Worm (Caenorhabditis elegans) whole organism, L3 larva: ENCODE measurements around the gene nhr-205.

ENCODE experiments used
- R02D3.7 ChIP-seq: fragments of 150-350 bp; optimal IDR thresholded peaks from 2 replicates; lab custom pipeline; 2014; ENCODE audit warnings: missing biosample characterization, missing genetic modification characterization
- ZK546.5 ChIP-seq: sonication (generic microtip); optimal IDR thresholded peaks from 2 replicates; lab custom pipeline; 2017; ENCODE audit warnings: missing biosample characterization, missing genetic modification characterization
- aly-2 ChIP-seq: fragments of 150-350 bp; optimal IDR thresholded peaks from 2 replicates; lab custom pipeline; 2014; ENCODE audit warnings: missing biosample characterization, missing genetic modification characterization
- ceh-16 ChIP-seq: sonication (generic microtip); optimal IDR thresholded peaks from 2 replicates; lab custom pipeline; 2017; ENCODE audit warnings: missing biosample characterization, missing genetic modification characterization
- ceh-9 ChIP-seq: sonication (generic microtip); optimal IDR thresholded peaks from 2 replicates; lab custom pipeline; 2018; ENCODE audit warnings: missing biosample characterization, missing genetic modification characterization
- daf-12 ChIP-seq: fragments of 150-350 bp; optimal IDR thresholded peaks from 2 replicates; lab custom pipeline; 2014; ENCODE audit warnings: missing biosample characterization, missing genetic modification reagents, missing genetic modification characterization
- egl-5 ChIP-seq: fragments of 150-350 bp; optimal IDR thresholded peaks from 2 replicates; lab custom pipeline; 2017; ENCODE audit warnings: missing biosample characterization, missing genetic modification reagents, missing genetic modification characterization, inconsistent platforms
- elt-2 ChIP-seq: sonication (generic microtip); optimal IDR thresholded peaks from 2 replicates; lab custom pipeline; 2016; ENCODE audit warnings: missing genetic modification reagents, mild to moderate bottlenecking, missing genetic modification characterization, missing compliant biosample characterization
- elt-3 ChIP-seq, 3 experiments: fragments of 150-350 bp in 1 of 3; sonication (generic microtip) in 2 of 3; optimal IDR thresholded peaks; 2 replicates in 2 of 3; 4 replicates in 1 of 3; lab custom pipeline; 2014 to 2017; ENCODE audit warnings: missing biosample characterization in 3 of 3, missing genetic modification characterization in 3 of 3
- eor-1 ChIP-seq, 2 experiments: fragments of 150-350 bp; optimal IDR thresholded peaks; 2 replicates each; lab custom pipeline; 2014 to 2018; ENCODE audit warnings: missing biosample characterization in 2 of 2, missing genetic modification characterization in 2 of 2
- fkh-2 ChIP-seq: fragments of 150-350 bp; optimal IDR thresholded peaks from 2 replicates; lab custom pipeline; 2014; ENCODE audit warnings: missing biosample characterization, missing genetic modification reagents, missing genetic modification characterization
- fos-1 ChIP-seq: fragments of 150-350 bp; optimal IDR thresholded peaks from 2 replicates; lab custom pipeline; 2014; ENCODE audit warnings: missing biosample characterization, missing genetic modification characterization
- hmg-11 ChIP-seq: sonication (generic microtip); optimal IDR thresholded peaks from 2 replicates; lab custom pipeline; 2016; ENCODE audit warnings: missing genetic modification characterization, missing compliant biosample characterization
- jun-1 ChIP-seq: fragments of 150-350 bp; optimal IDR thresholded peaks from 2 replicates; lab custom pipeline; 2014; ENCODE audit warnings: missing biosample characterization, missing genetic modification reagents, missing genetic modification characterization
- lin-15B ChIP-seq: fragments of 150-350 bp; optimal IDR thresholded peaks from 2 replicates; lab custom pipeline; 2014; ENCODE audit warnings: missing biosample characterization, missing genetic modification characterization
- lin-39 ChIP-seq: fragments of 150-350 bp; optimal IDR thresholded peaks from 2 replicates; lab custom pipeline; 2018; ENCODE audit warnings: missing biosample characterization, missing genetic modification reagents, missing genetic modification characterization
- lsy-12 ChIP-seq: sonication (generic microtip); optimal IDR thresholded peaks from 2 replicates; lab custom pipeline; 2016; ENCODE audit warnings: mild to moderate bottlenecking, missing genetic modification characterization, missing compliant biosample characterization
- mdl-1 ChIP-seq: fragments of 150-350 bp; optimal IDR thresholded peaks from 2 replicates; lab custom pipeline; 2014; ENCODE audit warnings: missing biosample characterization, missing genetic modification characterization
- mml-1 ChIP-seq: fragments of 150-350 bp; sonication (generic microtip); optimal IDR thresholded peaks from 3 replicates; lab custom pipeline; 2014; ENCODE audit warnings: missing biosample characterization, missing genetic modification characterization
- nfya-1 ChIP-seq: sonication (generic microtip); optimal IDR thresholded peaks from 2 replicates; lab custom pipeline; 2017; ENCODE audit warnings: missing genetic modification characterization, mild to moderate bottlenecking, missing compliant biosample characterization, antibody characterized with exemption, moderate library complexity; ENCODE audit not compliant: insufficient read depth
- nhr-11 ChIP-seq: fragments of 150-350 bp; optimal IDR thresholded peaks from 2 replicates; lab custom pipeline; 2014; ENCODE audit warnings: missing biosample characterization, missing genetic modification characterization
- nhr-23 ChIP-seq: fragments of 150-350 bp; optimal IDR thresholded peaks from 2 replicates; lab custom pipeline; 2014; ENCODE audit warnings: missing biosample characterization, missing genetic modification reagents, missing genetic modification characterization
- nhr-25 ChIP-seq: sonication (generic microtip); optimal IDR thresholded peaks from 2 replicates; lab custom pipeline; 2017; ENCODE audit warnings: missing biosample characterization, missing genetic modification characterization
- nhr-43 ChIP-seq: sonication (generic microtip); optimal IDR thresholded peaks from 2 replicates; lab custom pipeline; 2016; ENCODE audit warnings: mild to moderate bottlenecking, missing genetic modification characterization, missing compliant biosample characterization; ENCODE audit not compliant: poor library complexity, severe bottlenecking
- nhr-67 ChIP-seq: fragments of 150-350 bp; optimal IDR thresholded peaks from 2 replicates; lab custom pipeline; 2014; ENCODE audit warnings: missing biosample characterization, missing genetic modification characterization
- nhr-76 ChIP-seq: fragments of 150-350 bp; sonication (generic microtip); optimal IDR thresholded peaks from 5 replicates; lab custom pipeline; 2014; ENCODE audit warnings: missing biosample characterization, missing genetic modification characterization
- nhr-77 ChIP-seq: fragments of 150-350 bp; optimal IDR thresholded peaks from 2 replicates; lab custom pipeline; 2014; ENCODE audit warnings: missing biosample characterization, missing genetic modification characterization
- pha-4 ChIP-seq: fragments of 150-350 bp; optimal IDR thresholded peaks from 2 replicates; lab custom pipeline; 2014; ENCODE audit warnings: missing biosample characterization, missing genetic modification reagents, missing genetic modification characterization
- pqm-1 ChIP-seq: fragments of 150-350 bp; optimal IDR thresholded peaks from 2 replicates; lab custom pipeline; 2017; ENCODE audit warnings: missing biosample characterization, missing genetic modification characterization, inconsistent platforms
- sea-2 ChIP-seq: fragments of 150-350 bp; sonication (generic microtip); optimal IDR thresholded peaks from 4 replicates; lab custom pipeline; 2014; ENCODE audit warnings: missing biosample characterization, missing genetic modification reagents, missing genetic modification characterization
- skn-1 ChIP-seq: fragments of 150-350 bp; optimal IDR thresholded peaks from 2 replicates; lab custom pipeline; 2014; ENCODE audit warnings: missing biosample characterization, missing genetic modification characterization
- snpc-4 ChIP-seq: fragments of 150-350 bp; optimal IDR thresholded peaks from 2 replicates; lab custom pipeline; 2014; ENCODE audit warnings: missing biosample characterization, missing genetic modification characterization
- tbx-2 ChIP-seq: sonication (generic microtip); optimal IDR thresholded peaks from 2 replicates; lab custom pipeline; 2016; ENCODE audit warnings: mild to moderate bottlenecking, missing genetic modification characterization, missing compliant biosample characterization
- unc-62 ChIP-seq: fragments of 150-350 bp; sonication (generic microtip); optimal IDR thresholded peaks from 4 replicates; lab custom pipeline; 2014; ENCODE audit warnings: missing biosample characterization, missing genetic modification reagents, missing genetic modification characterization
- zag-1 ChIP-seq: fragments of 150-350 bp; optimal IDR thresholded peaks from 2 replicates; lab custom pipeline; 2014; ENCODE audit warnings: missing biosample characterization, missing genetic modification characterization
- ztf-11 ChIP-seq: fragments of 150-350 bp; optimal IDR thresholded peaks from 2 replicates; lab custom pipeline; 2014; ENCODE audit warnings: missing biosample characterization, missing genetic modification characterization

Gene nhr-205

DNA sequence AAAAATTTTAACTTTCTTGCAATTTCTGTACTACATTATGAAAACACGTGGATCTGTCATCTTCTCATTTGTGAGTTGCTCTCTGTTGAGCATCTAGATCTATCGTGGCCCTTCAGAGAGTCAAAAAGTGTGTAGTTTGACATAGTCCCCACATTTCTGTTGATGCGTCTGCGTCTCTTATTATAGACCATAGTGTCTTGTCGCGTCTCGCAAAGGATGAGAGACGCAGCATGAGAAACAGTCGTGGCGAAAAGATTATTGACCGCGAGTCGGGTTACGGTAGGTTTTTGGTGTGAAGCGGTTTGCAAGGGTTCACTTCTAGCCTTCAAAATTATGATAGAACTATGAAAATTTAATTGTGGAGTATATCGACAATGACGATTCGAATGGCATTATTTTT, 39.3 kb downstream of the nhr-205 start (continued):
- TF ChIP-seq nhr-76 (tag; lab: Kevin White, UChicago) (no peak), hmg-11 (tag; lab: Kevin White, UChicago) (peak; percentile 22), zag-1 (tag; lab: Kevin White, UChicago) (no peak), mml-1 (tag; lab: Kevin White, UChicago) (no peak), nhr-23 (peak; percentile 17), tbx-2 (peak; percentile 38), pqm-1 (tag; lab: Kevin White, UChicago) (peak; percentile 55), nhr-11 (tag; lab: Kevin White, UChicago) (no peak), nhr-67 (tag; lab: Kevin White, UChicago) (no peak), aly-2 (tag; lab: Kevin White, UChicago) (no peak), fos-1 (tag; lab: Kevin White, UChicago) (no peak), ZK546.5 (tag; lab: Kevin White, UChicago) (no peak), eor-1 (tag; optimal IDR thresholded peaks at IDR 0.05; lab: Kevin White, UChicago) (no peak), daf-12 (tag; lab: Kevin White, UChicago) (no peak), pha-4 (tag; lab: Kevin White, UChicago) (peak; percentile 84), lin-39 (peak; percentile 72)
- TF ChIP-seq, all 47 proteins: peak for 16

DNA sequence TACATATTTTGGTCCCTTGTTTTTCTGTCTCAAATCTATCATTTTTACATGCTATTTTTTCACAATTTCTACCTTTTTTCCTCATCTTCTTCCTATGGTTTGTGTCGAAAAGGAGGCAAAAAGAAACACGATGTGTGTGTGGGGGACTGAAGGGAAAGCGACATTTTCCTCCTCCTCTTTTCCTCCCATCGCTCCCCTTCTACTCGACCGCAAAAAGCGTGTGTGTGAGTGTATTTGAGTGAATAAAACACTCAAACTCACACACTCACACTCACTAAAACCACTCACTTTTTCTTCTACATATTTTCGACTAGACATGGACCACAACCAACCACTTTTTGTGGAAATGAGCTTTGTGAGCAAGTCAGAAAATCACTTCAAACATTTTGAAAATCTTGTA, 40.1 kb downstream of the nhr-205 start:
- no peak for TF ChIP-seq R02D3.7 (tag; lab: Kevin White, UChicago)
- TF ChIP-seq hmg-11 (tag; lab: Kevin White, UChicago): peak; percentile 45
- TF ChIP-seq elt-2: peak; percentile 24
- TF ChIP-seq nfya-1 (tag; lab: Kevin White, UChicago): peak; percentile 53
- TF ChIP-seq elt-3 (tag; optimal IDR thresholded peaks at IDR 0.05; lab: Kevin White, UChicago): no peak
- TF ChIP-seq snpc-4: peak; percentile 30
- no peak for TF ChIP-seq nhr-25 (tag; lab: Kevin White, UChicago)

DNA sequence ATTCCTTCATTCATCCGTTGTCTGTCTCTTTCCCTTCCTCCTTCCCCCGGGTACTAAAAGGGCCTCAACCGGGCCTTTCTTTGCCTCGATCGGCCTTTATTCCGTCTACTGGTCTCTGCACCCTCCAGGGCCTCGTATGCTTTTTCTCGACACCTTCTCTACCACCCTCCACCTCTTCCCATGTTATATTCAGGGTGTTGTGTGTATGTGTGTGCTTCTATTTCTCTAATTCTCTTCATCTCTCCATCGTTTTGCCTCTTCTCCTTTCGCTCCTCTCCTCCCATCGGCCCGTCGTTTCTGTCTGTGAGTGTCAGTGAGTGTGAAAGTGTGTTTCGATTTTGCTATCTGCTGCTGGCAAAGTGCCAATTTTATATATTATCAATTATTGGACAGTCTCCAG, 41.7 kb downstream of the nhr-205 start:
- TF ChIP-seq sea-2 (GFP tag; lab: Kevin White, UChicago) (no peak), lin-15B (tag; lab: Kevin White, UChicago) (peak; percentile 36), mml-1 (tag; lab: Kevin White, UChicago) (no peak), eor-1 (tag; optimal IDR thresholded peaks at IDR 0.05; lab: Kevin White, UChicago) (no peak), nhr-25 (tag; lab: Kevin White, UChicago) (peak; percentile 78), pqm-1 (tag; lab: Kevin White, UChicago) (peak; percentile 83), jun-1 (tag; lab: Kevin White, UChicago) (peak; percentile 65), tbx-2 (peak; percentile 6), nhr-23 (peak; percentile 67), skn-1 (tag; lab: Kevin White, UChicago) (peak; percentile 58), ZK546.5 (tag; lab: Kevin White, UChicago) (no peak), lin-39 (peak; percentile 46), fkh-2 (no peak), mdl-1 (tag; lab: Kevin White, UChicago) (peak; percentile 2), fos-1 (tag; lab: Kevin White, UChicago) (no peak), pha-4 (tag; lab: Kevin White, UChicago) (peak; percentile 93), nhr-77 (tag; lab: Kevin White, UChicago) (no peak), nfya-1 (tag; lab: Kevin White, UChicago) (peak; percentile 87), snpc-4 (peak; percentile 59), daf-12 (tag; lab: Kevin White, UChicago) (no peak), egl-5 (tag; lab: Kevin White, UChicago) (no peak), ceh-16 (tag; lab: Kevin White, UChicago) (no peak), lsy-12 (tag; lab: Kevin White, UChicago) (peak; percentile 43), hmg-11 (tag; lab: Kevin White, UChicago) (peak; percentile 76), ceh-9 (tag; lab: Kevin White, UChicago) (no peak), unc-62 (GFP tag; lab: Kevin White, UChicago) (peak; percentile 23), nhr-43 (tag; lab: Kevin White, UChicago) (peak; percentile 32), elt-2 (peak; percentile 89), elt-3 (tag; optimal IDR thresholded peaks at IDR 0.05; lab: Kevin White, UChicago) (no peak)

DNA sequence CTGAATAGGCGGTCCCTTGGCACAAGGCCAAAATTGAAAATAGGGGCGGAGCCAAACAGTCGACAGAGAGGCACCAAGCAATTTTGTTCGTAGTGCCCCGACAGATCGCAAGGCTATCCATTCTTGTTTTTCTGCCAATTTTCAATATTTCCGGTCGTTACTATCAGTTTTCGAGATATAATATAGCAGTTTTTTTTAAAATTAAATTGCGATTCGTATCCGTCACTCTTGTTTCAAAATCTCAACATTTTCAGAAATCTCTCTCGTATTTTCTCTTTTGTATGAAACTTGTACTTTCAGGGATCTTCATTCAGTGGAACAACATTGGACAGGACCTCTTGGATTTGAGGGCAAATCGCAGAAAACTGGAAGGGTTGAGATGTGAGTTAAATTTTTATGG, 44.5 kb downstream of the nhr-205 start, which contains the start of gene F57A8.1:
F57A8.1 (plus strand) TSS at position 301 of the 400 bp plus-strand sequence.
- no peak for TF ChIP-seq ztf-11
- no peak for TF ChIP-seq sea-2 (GFP tag; lab: Kevin White, UChicago)
- TF ChIP-seq lin-39: no peak
- TF ChIP-seq elt-3 (tag; optimal IDR thresholded peaks at IDR 0.05; lab: Kevin White, UChicago): no peak
- no peak for TF ChIP-seq mdl-1 (tag; lab: Kevin White, UChicago)
- no peak for TF ChIP-seq elt-2
- TF ChIP-seq eor-1 (tag; optimal IDR thresholded peaks at IDR 0.05; lab: Kevin White, UChicago): no peak
- TF ChIP-seq, all 47 proteins: peak for 0
